Worm (Caenorhabditis elegans) whole organism, L3 larva: ENCODE measurements around the gene ugt-15.

Experiments used
- R02D3.7 ChIP-seq: fragments of 150-350 bp; optimal IDR thresholded peaks from 2 replicates; lab custom pipeline; 2014; ENCODE audit warnings: missing biosample characterization, missing genetic modification characterization
- ZK546.5 ChIP-seq: sonication (generic microtip); optimal IDR thresholded peaks from 2 replicates; lab custom pipeline; 2017; ENCODE audit warnings: missing biosample characterization, missing genetic modification characterization
- ama-1 ChIP-seq: fragments of 150-350 bp; optimal IDR thresholded peaks from 2 replicates; lab custom pipeline; 2018
- ceh-28 ChIP-seq: fragments of 150-350 bp; optimal IDR thresholded peaks from 2 replicates; lab custom pipeline; 2014; ENCODE audit warnings: missing biosample characterization, missing genetic modification reagents, missing genetic modification characterization
- ceh-82 ChIP-seq: fragments of 150-350 bp; optimal IDR thresholded peaks from 2 replicates; lab custom pipeline; 2014; ENCODE audit warnings: missing biosample characterization, missing genetic modification characterization
- ceh-9 ChIP-seq: sonication (generic microtip); optimal IDR thresholded peaks from 2 replicates; lab custom pipeline; 2018; ENCODE audit warnings: missing biosample characterization, missing genetic modification characterization
- daf-12 ChIP-seq: fragments of 150-350 bp; optimal IDR thresholded peaks from 2 replicates; lab custom pipeline; 2014; ENCODE audit warnings: missing biosample characterization, missing genetic modification reagents, missing genetic modification characterization
- egl-5 ChIP-seq: fragments of 150-350 bp; optimal IDR thresholded peaks from 2 replicates; lab custom pipeline; 2017; ENCODE audit warnings: missing biosample characterization, missing genetic modification reagents, missing genetic modification characterization, inconsistent platforms
- elt-2 ChIP-seq: sonication (generic microtip); optimal IDR thresholded peaks from 2 replicates; lab custom pipeline; 2016; ENCODE audit warnings: missing genetic modification reagents, mild to moderate bottlenecking, missing genetic modification characterization, missing compliant biosample characterization
- elt-3 ChIP-seq, 3 experiments: fragments of 150-350 bp in 1 of 3; sonication (generic microtip) in 2 of 3; optimal IDR thresholded peaks; 2 replicates in 2 of 3; 4 replicates in 1 of 3; lab custom pipeline; 2014 to 2017; ENCODE audit warnings: missing biosample characterization in 3 of 3, missing genetic modification characterization in 3 of 3
- eor-1 ChIP-seq, 2 experiments: fragments of 150-350 bp; optimal IDR thresholded peaks; 2 replicates each; lab custom pipeline; 2014 to 2018; ENCODE audit warnings: missing biosample characterization in 2 of 2, missing genetic modification characterization in 2 of 2
- fkh-2 ChIP-seq: fragments of 150-350 bp; optimal IDR thresholded peaks from 2 replicates; lab custom pipeline; 2014; ENCODE audit warnings: missing biosample characterization, missing genetic modification reagents, missing genetic modification characterization
- fos-1 ChIP-seq: fragments of 150-350 bp; optimal IDR thresholded peaks from 2 replicates; lab custom pipeline; 2014; ENCODE audit warnings: missing biosample characterization, missing genetic modification characterization
- hmg-11 ChIP-seq: sonication (generic microtip); optimal IDR thresholded peaks from 2 replicates; lab custom pipeline; 2016; ENCODE audit warnings: missing genetic modification characterization, missing compliant biosample characterization
- jun-1 ChIP-seq: fragments of 150-350 bp; optimal IDR thresholded peaks from 2 replicates; lab custom pipeline; 2014; ENCODE audit warnings: missing biosample characterization, missing genetic modification reagents, missing genetic modification characterization
- lin-15B ChIP-seq: fragments of 150-350 bp; optimal IDR thresholded peaks from 2 replicates; lab custom pipeline; 2014; ENCODE audit warnings: missing biosample characterization, missing genetic modification characterization
- lin-39 ChIP-seq: fragments of 150-350 bp; optimal IDR thresholded peaks from 2 replicates; lab custom pipeline; 2018; ENCODE audit warnings: missing biosample characterization, missing genetic modification reagents, missing genetic modification characterization
- lsy-12 ChIP-seq: sonication (generic microtip); optimal IDR thresholded peaks from 2 replicates; lab custom pipeline; 2016; ENCODE audit warnings: mild to moderate bottlenecking, missing genetic modification characterization, missing compliant biosample characterization
- mdl-1 ChIP-seq: fragments of 150-350 bp; optimal IDR thresholded peaks from 2 replicates; lab custom pipeline; 2014; ENCODE audit warnings: missing biosample characterization, missing genetic modification characterization
- mml-1 ChIP-seq: fragments of 150-350 bp; sonication (generic microtip); optimal IDR thresholded peaks from 3 replicates; lab custom pipeline; 2014; ENCODE audit warnings: missing biosample characterization, missing genetic modification characterization
- nfya-1 ChIP-seq: sonication (generic microtip); optimal IDR thresholded peaks from 2 replicates; lab custom pipeline; 2017; ENCODE audit warnings: missing genetic modification characterization, mild to moderate bottlenecking, missing compliant biosample characterization, antibody characterized with exemption, moderate library complexity; ENCODE audit not compliant: insufficient read depth
- nhr-12 ChIP-seq: fragments of 150-350 bp; optimal IDR thresholded peaks from 2 replicates; lab custom pipeline; 2014; ENCODE audit warnings: missing biosample characterization, missing genetic modification characterization
- nhr-237 ChIP-seq: fragments of 150-350 bp; optimal IDR thresholded peaks from 2 replicates; lab custom pipeline; 2014; ENCODE audit warnings: missing biosample characterization, missing genetic modification characterization
- nhr-28 ChIP-seq: fragments of 150-350 bp; optimal IDR thresholded peaks from 2 replicates; lab custom pipeline; 2014; ENCODE audit warnings: missing biosample characterization, missing genetic modification characterization
- nhr-43 ChIP-seq: sonication (generic microtip); optimal IDR thresholded peaks from 2 replicates; lab custom pipeline; 2016; ENCODE audit warnings: mild to moderate bottlenecking, missing genetic modification characterization, missing compliant biosample characterization; ENCODE audit not compliant: poor library complexity, severe bottlenecking
- nhr-76 ChIP-seq: fragments of 150-350 bp; sonication (generic microtip); optimal IDR thresholded peaks from 5 replicates; lab custom pipeline; 2014; ENCODE audit warnings: missing biosample characterization, missing genetic modification characterization
- nhr-77 ChIP-seq: fragments of 150-350 bp; optimal IDR thresholded peaks from 2 replicates; lab custom pipeline; 2014; ENCODE audit warnings: missing biosample characterization, missing genetic modification characterization
- pha-4 ChIP-seq: fragments of 150-350 bp; optimal IDR thresholded peaks from 2 replicates; lab custom pipeline; 2014; ENCODE audit warnings: missing biosample characterization, missing genetic modification reagents, missing genetic modification characterization
- pqm-1 ChIP-seq: fragments of 150-350 bp; optimal IDR thresholded peaks from 2 replicates; lab custom pipeline; 2017; ENCODE audit warnings: missing biosample characterization, missing genetic modification characterization, inconsistent platforms
- sea-2 ChIP-seq: fragments of 150-350 bp; sonication (generic microtip); optimal IDR thresholded peaks from 4 replicates; lab custom pipeline; 2014; ENCODE audit warnings: missing biosample characterization, missing genetic modification reagents, missing genetic modification characterization
- skn-1 ChIP-seq: fragments of 150-350 bp; optimal IDR thresholded peaks from 2 replicates; lab custom pipeline; 2014; ENCODE audit warnings: missing biosample characterization, missing genetic modification characterization
- snpc-4 ChIP-seq: fragments of 150-350 bp; optimal IDR thresholded peaks from 2 replicates; lab custom pipeline; 2014; ENCODE audit warnings: missing biosample characterization, missing genetic modification characterization
- tbx-2 ChIP-seq: sonication (generic microtip); optimal IDR thresholded peaks from 2 replicates; lab custom pipeline; 2016; ENCODE audit warnings: mild to moderate bottlenecking, missing genetic modification characterization, missing compliant biosample characterization
- unc-39 ChIP-seq: sonication (generic microtip); optimal IDR thresholded peaks from 4 replicates; lab custom pipeline; 2017; ENCODE audit warnings: missing biosample characterization, missing genetic modification characterization
- unc-62 ChIP-seq: fragments of 150-350 bp; sonication (generic microtip); optimal IDR thresholded peaks from 4 replicates; lab custom pipeline; 2014; ENCODE audit warnings: missing biosample characterization, missing genetic modification reagents, missing genetic modification characterization
- ztf-11 ChIP-seq: fragments of 150-350 bp; optimal IDR thresholded peaks from 2 replicates; lab custom pipeline; 2014; ENCODE audit warnings: missing biosample characterization, missing genetic modification characterization

ugt-15 gene

ce11 chrV:12827219-12827618 is at the start of gene ugt-15:
Gene ugt-15, plus strand, starts transcription at chrV:12827519.
- TF ChIP-seq elt-2 (tag; lab: Kevin White, UChicago) (peak; percentile 13), ztf-11 (tag; lab: Kevin White, UChicago) (no peak), ceh-82 (tag; lab: Kevin White, UChicago) (no peak), fos-1 (no peak), egl-5 (tag; lab: Kevin White, UChicago) (no peak), pqm-1 (tag; lab: Kevin White, UChicago) (peak; percentile 22), tbx-2 (tag; lab: Kevin White, UChicago) (no peak)

ce11 chrV:12780248-12780647 is 47.1 kb upstream of the ugt-15 start:
- TF ChIP-seq pha-4: peak; percentile 33
- no peak for TF ChIP-seq R02D3.7 (tag; lab: Kevin White, UChicago)
- TF ChIP-seq pqm-1 (tag; lab: Kevin White, UChicago): peak; percentile 7
- peak; percentile 64 for TF ChIP-seq hmg-11 (tag; lab: Kevin White, UChicago)
- no peak for TF ChIP-seq fkh-2 (tag; lab: Kevin White, UChicago)
- no peak for TF ChIP-seq ztf-11 (tag; lab: Kevin White, UChicago)
- TF ChIP-seq skn-1 (tag; lab: Kevin White, UChicago): no peak
- TF ChIP-seq elt-3 (tag; optimal IDR thresholded peaks at IDR 0.05; lab: Kevin White, UChicago): no peak
- TF ChIP-seq unc-62: no peak
- TF ChIP-seq nfya-1 (tag; lab: Kevin White, UChicago): peak; percentile 49
- TF ChIP-seq lin-39 (tag; lab: Kevin White, UChicago): peak; percentile 1
- no peak for TF ChIP-seq fos-1
- TF ChIP-seq tbx-2 (tag; lab: Kevin White, UChicago): peak; percentile 22
- no peak for TF ChIP-seq unc-39 (tag; lab: Kevin White, UChicago)
- no peak for TF ChIP-seq mml-1 (tag; lab: Kevin White, UChicago)
- TF ChIP-seq nhr-77 (tag; lab: Kevin White, UChicago): no peak
- TF ChIP-seq egl-5 (tag; lab: Kevin White, UChicago): no peak
- peak; percentile 35 for TF ChIP-seq ceh-82 (tag; lab: Kevin White, UChicago)
- no peak for TF ChIP-seq jun-1 (tag; lab: Kevin White, UChicago)
- TF ChIP-seq elt-2 (tag; lab: Kevin White, UChicago): peak; percentile 28
- TF ChIP-seq mdl-1: no peak
- no peak for TF ChIP-seq snpc-4 (tag; lab: Kevin White, UChicago)
- no peak for TF ChIP-seq daf-12
- no peak for TF ChIP-seq eor-1 (tag; optimal IDR thresholded peaks at IDR 0.05; lab: Kevin White, UChicago)
- peak; percentile 57 for TF ChIP-seq lsy-12
- TF ChIP-seq nhr-12: no peak
- TF ChIP-seq nhr-43 (tag; lab: Kevin White, UChicago): peak; percentile 29
- TF ChIP-seq nhr-76 (tag; lab: Kevin White, UChicago): no peak

- TF ChIP-seq R02D3.7 (tag; lab: Kevin White, UChicago) (no peak), ama-1 (lab: Kevin White, UChicago) (no peak), sea-2 (GFP tag; lab: Kevin White, UChicago) (no peak), nhr-12 (no peak), ZK546.5 (no peak), tbx-2 (tag; lab: Kevin White, UChicago) (no peak), mdl-1 (no peak), lsy-12 (no peak), nhr-43 (tag; lab: Kevin White, UChicago) (no peak), ceh-28 (tag; lab: Kevin White, UChicago) (no peak), mml-1 (tag; lab: Kevin White, UChicago) (no peak), pha-4 (no peak)
These were observed 42.5 kb upstream of the ugt-15 start, which contains the start of gene sre-20 for ce11 chrV:12784861-12785260. Gene sre-20, minus strand, starts transcription at chrV:12784961.

- TF ChIP-seq ceh-9 (tag; lab: Kevin White, UChicago): no peak
- TF ChIP-seq unc-62: no peak
- no peak for TF ChIP-seq elt-3 (tag; optimal IDR thresholded peaks at IDR 0.05; lab: Kevin White, UChicago)
- no peak for TF ChIP-seq fos-1
- no peak for TF ChIP-seq nhr-12
- TF ChIP-seq nhr-237 (tag; lab: Kevin White, UChicago): no peak
- TF ChIP-seq nhr-28: no peak
- TF ChIP-seq mdl-1: no peak
- no peak for TF ChIP-seq pha-4
- no peak for TF ChIP-seq lsy-12
- no peak for TF ChIP-seq tbx-2 (tag; lab: Kevin White, UChicago)
- no peak for TF ChIP-seq daf-12
- TF ChIP-seq ztf-11 (tag; lab: Kevin White, UChicago): no peak
- no peak for TF ChIP-seq lin-15B (tag; lab: Kevin White, UChicago)
These were observed 41.0 kb upstream of the ugt-15 start for ce11 chrV:12786340-12786739.
